Fruit fly (Drosophila melanogaster) whole organism, adult: ENCODE measurements around the gene Ctr1B.

Source experiments
- CG5204 ChIP-seq: fragments of 200-800 bp; sonication (Bioruptor generic); optimal IDR thresholded peaks from 2 replicates; lab custom pipeline; 2016; ENCODE audit warnings: missing biosample characterization, missing genetic modification characterization
- cic ChIP-seq: fragments of 200-800 bp; sonication (Bioruptor generic); optimal IDR thresholded peaks from 2 replicates; lab custom pipeline; 2017; ENCODE audit warnings: missing biosample characterization, mild to moderate bottlenecking, missing genetic modification characterization, moderate library complexity
- cnc ChIP-seq, 2 experiments: fragments of >200 bp; optimal IDR thresholded peaks; 2 replicates each; lab custom pipeline; 2017

DNA sequence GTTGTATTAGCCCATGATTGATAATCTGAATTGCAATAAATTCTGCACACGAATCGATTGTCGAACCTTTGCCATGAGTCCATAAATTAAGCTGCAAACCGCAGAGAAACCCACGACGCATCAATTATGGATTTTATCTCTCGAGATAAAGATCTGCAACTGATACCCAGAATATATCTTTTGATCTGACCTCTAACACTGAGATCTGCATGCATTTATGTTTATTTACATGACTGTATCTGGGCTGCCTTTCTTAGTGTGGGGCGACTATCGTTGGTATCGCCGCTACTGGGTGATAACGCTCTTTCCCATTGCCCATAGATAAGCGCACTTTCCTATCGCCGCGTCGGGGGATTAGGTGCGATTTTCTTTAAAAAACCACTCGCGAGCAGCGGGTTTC lies at the start of gene Ctr1B:
- TF ChIP-seq cnc (optimal IDR thresholded peaks at IDR 0.05; lab: Kevin White, UChicago) = no peak
- TF ChIP-seq cic (GFP tag; lab: Kevin White, UChicago) = no peak
- TF ChIP-seq CG5204 = no peak
